Worm (Caenorhabditis elegans): ENCODE data around the gene F41G4.13.
A peak's percentile ranks its signal among the peaks of the same experiment; 100 is the strongest.

F41G4.13 gene

ce11 chrX:16815508-16815907, 19.1 kb downstream of the F41G4.13 start:
- TF ChIP-seq ztf-29 (GFP tag; IDR thresholded peaks at IDR 0.05) (no peak; the same call in 1 of the 2 replicates), cog-1 (tag; optimal IDR thresholded peaks at IDR 0.05) (no peak), med-1 (GFP tag; optimal IDR thresholded peaks at IDR 0.05; ENCODE audit: insufficient read depth) (no peak), flt-1 (GFP tag; IDR thresholded peaks at IDR 0.05) (0 out of 2 replicates have a peak, but pooled peaks have one; percentile 36), klf-2 (GFP tag; conservative IDR thresholded peaks at IDR 0.05) (no peak), ref-1 (GFP tag; conservative IDR thresholded peaks at IDR 0.05) (no peak), T22C8.4 (GFP tag; IDR thresholded peaks at IDR 0.05) (no peak)

- TF ChIP-seq med-1 (GFP tag; optimal IDR thresholded peaks at IDR 0.05; ENCODE audit: insufficient read depth) (no peak), tab-1 (GFP tag; IDR thresholded peaks at IDR 0.05) (no peak), T22C8.4 (GFP tag; IDR thresholded peaks at IDR 0.05) (no peak), klf-2 (GFP tag; conservative IDR thresholded peaks at IDR 0.05) (no peak), ref-1 (GFP tag; conservative IDR thresholded peaks at IDR 0.05) (no peak), cog-1 (tag; optimal IDR thresholded peaks at IDR 0.05) (no peak), flt-1 (GFP tag; IDR thresholded peaks at IDR 0.05) (no peak), ztf-29 (GFP tag; IDR thresholded peaks at IDR 0.05) (no peak), ztf-23 (GFP tag; IDR thresholded peaks at IDR 0.05) (no peak)
These were observed 19.7 kb downstream of the F41G4.13 start for ce11 chrX:16814913-16815312.

ce11 chrX:16813606-16814330, 20.8 kb downstream of the F41G4.13 start, which contains the start of gene cas-1:
Gene cas-1, minus strand, starts transcription at chrX:16813656.
- no peak for TF ChIP-seq tab-1 (GFP tag; IDR thresholded peaks at IDR 0.05)
- TF ChIP-seq flt-1 (GFP tag; IDR thresholded peaks at IDR 0.05), result peak; percentile 32; the same call in 1 of the 2 replicates

ce11 chrX:16813148-16813547, 21.4 kb downstream of the F41G4.13 start:
- TF ChIP-seq ztf-23 (GFP tag; IDR thresholded peaks at IDR 0.05), result no peak
- no peak for TF ChIP-seq cog-1 (tag; optimal IDR thresholded peaks at IDR 0.05)
- TF ChIP-seq ztf-29 (GFP tag; IDR thresholded peaks at IDR 0.05), result no peak
- TF ChIP-seq tab-1 (GFP tag; IDR thresholded peaks at IDR 0.05), result no peak
- no peak for TF ChIP-seq med-1 (GFP tag; optimal IDR thresholded peaks at IDR 0.05; ENCODE audit: insufficient read depth)
- no peak for TF ChIP-seq T22C8.4 (GFP tag; IDR thresholded peaks at IDR 0.05)
- no peak for TF ChIP-seq flt-1 (GFP tag; IDR thresholded peaks at IDR 0.05)
- no peak for TF ChIP-seq ref-1 (GFP tag; conservative IDR thresholded peaks at IDR 0.05)
- TF ChIP-seq klf-2 (GFP tag; conservative IDR thresholded peaks at IDR 0.05), result no peak

- TF ChIP-seq flt-1 (GFP tag; IDR thresholded peaks at IDR 0.05) (no peak), cog-1 (tag; optimal IDR thresholded peaks at IDR 0.05) (no peak), T22C8.4 (GFP tag; IDR thresholded peaks at IDR 0.05) (no peak), ztf-29 (GFP tag; IDR thresholded peaks at IDR 0.05) (no peak), klf-2 (GFP tag; conservative IDR thresholded peaks at IDR 0.05) (no peak), ref-1 (GFP tag; conservative IDR thresholded peaks at IDR 0.05) (no peak), tab-1 (GFP tag; IDR thresholded peaks at IDR 0.05) (no peak), med-1 (GFP tag; optimal IDR thresholded peaks at IDR 0.05; ENCODE audit: insufficient read depth) (no peak), ztf-23 (GFP tag; IDR thresholded peaks at IDR 0.05) (no peak)
These were observed 22.6 kb downstream of the F41G4.13 start for ce11 chrX:16811974-16812373.

ce11 chrX:16809689-16810088, 24.9 kb downstream of the F41G4.13 start:
- TF ChIP-seq tab-1 (GFP tag; IDR thresholded peaks at IDR 0.05), result no peak
- no peak for TF ChIP-seq cog-1 (tag; optimal IDR thresholded peaks at IDR 0.05)
- TF ChIP-seq med-1 (GFP tag; optimal IDR thresholded peaks at IDR 0.05; ENCODE audit: insufficient read depth), result no peak
- no peak for TF ChIP-seq ref-1 (GFP tag; conservative IDR thresholded peaks at IDR 0.05)
- TF ChIP-seq flt-1 (GFP tag; IDR thresholded peaks at IDR 0.05), result no peak
- TF ChIP-seq ztf-29 (GFP tag; IDR thresholded peaks at IDR 0.05), result no peak
- no peak for TF ChIP-seq ztf-23 (GFP tag; IDR thresholded peaks at IDR 0.05)
- TF ChIP-seq T22C8.4 (GFP tag; IDR thresholded peaks at IDR 0.05), result no peak
- no peak for TF ChIP-seq klf-2 (GFP tag; conservative IDR thresholded peaks at IDR 0.05)

- TF ChIP-seq T22C8.4 (GFP tag; IDR thresholded peaks at IDR 0.05), result no peak
- no peak for TF ChIP-seq ref-1 (GFP tag; conservative IDR thresholded peaks at IDR 0.05)
- no peak for TF ChIP-seq med-1 (GFP tag; optimal IDR thresholded peaks at IDR 0.05; ENCODE audit: insufficient read depth)
- no peak for TF ChIP-seq ztf-23 (GFP tag; IDR thresholded peaks at IDR 0.05)
- TF ChIP-seq flt-1 (GFP tag; IDR thresholded peaks at IDR 0.05), result no peak
- TF ChIP-seq ztf-29 (GFP tag; IDR thresholded peaks at IDR 0.05), result no peak
- no peak for TF ChIP-seq tab-1 (GFP tag; IDR thresholded peaks at IDR 0.05)
- no peak for TF ChIP-seq cog-1 (tag; optimal IDR thresholded peaks at IDR 0.05)
- no peak for TF ChIP-seq klf-2 (GFP tag; conservative IDR thresholded peaks at IDR 0.05)
These were observed 26.1 kb downstream of the F41G4.13 start for ce11 chrX:16808526-16808925.

- TF ChIP-seq T22C8.4 (GFP tag; IDR thresholded peaks at IDR 0.05) (no peak), ztf-23 (GFP tag; IDR thresholded peaks at IDR 0.05) (no peak), ref-1 (GFP tag; conservative IDR thresholded peaks at IDR 0.05) (no peak), tab-1 (GFP tag; IDR thresholded peaks at IDR 0.05) (no peak), ztf-29 (GFP tag; IDR thresholded peaks at IDR 0.05) (no peak), cog-1 (tag; optimal IDR thresholded peaks at IDR 0.05) (no peak), flt-1 (GFP tag; IDR thresholded peaks at IDR 0.05) (no peak), med-1 (GFP tag; optimal IDR thresholded peaks at IDR 0.05; ENCODE audit: insufficient read depth) (no peak), klf-2 (GFP tag; conservative IDR thresholded peaks at IDR 0.05) (no peak)
These were observed 27.6 kb downstream of the F41G4.13 start, which contains the start of gene mec-4 for ce11 chrX:16807015-16807414. Gene mec-4, minus strand, starts transcription at chrX:16807115.

ce11 chrX:16803545-16803944, 31.0 kb downstream of the F41G4.13 start:
- TF ChIP-seq ref-1 (GFP tag; conservative IDR thresholded peaks at IDR 0.05) (no peak), flt-1 (GFP tag; IDR thresholded peaks at IDR 0.05) (no peak), tab-1 (GFP tag; IDR thresholded peaks at IDR 0.05) (no peak), T22C8.4 (GFP tag; IDR thresholded peaks at IDR 0.05) (no peak), med-1 (GFP tag; optimal IDR thresholded peaks at IDR 0.05; ENCODE audit: insufficient read depth) (no peak), ztf-23 (GFP tag; IDR thresholded peaks at IDR 0.05) (no peak), cog-1 (tag; optimal IDR thresholded peaks at IDR 0.05) (no peak), klf-2 (GFP tag; conservative IDR thresholded peaks at IDR 0.05) (no peak), ztf-29 (GFP tag; IDR thresholded peaks at IDR 0.05) (no peak)
